Worm (Caenorhabditis elegans): Measurements from ENCODE around the gene ifp-1.

ifp-1 gene

DNA sequence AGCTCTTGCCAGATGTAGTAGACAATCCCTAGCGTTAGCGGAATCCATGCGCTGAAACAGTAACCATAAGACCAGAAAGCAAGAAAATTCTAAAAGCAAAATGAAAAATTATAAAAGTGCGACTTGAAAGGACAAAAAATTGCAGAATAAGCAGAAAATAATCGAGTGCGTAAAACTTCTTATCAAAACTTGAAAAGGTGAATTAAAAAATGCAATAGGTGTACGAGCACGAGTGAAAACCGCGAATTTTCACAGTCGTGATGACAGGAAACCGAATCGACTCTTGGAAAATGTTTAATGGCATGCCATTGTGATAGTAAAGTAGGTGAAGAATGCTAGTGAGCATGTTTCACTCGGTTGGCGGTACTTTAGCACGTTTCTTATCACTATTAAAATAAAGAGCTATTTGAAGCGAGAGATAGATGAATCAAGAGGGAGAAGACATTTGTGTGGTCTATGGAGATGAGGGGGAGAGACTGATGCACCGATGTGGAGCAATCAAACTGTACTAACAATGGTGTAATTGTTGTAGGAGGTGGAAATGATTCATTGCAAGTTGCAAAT, at the start of gene ifp-1:
Gene ifp-1, minus strand, starts transcription at position 51 of the 564 bp plus-strand sequence.
- TF ChIP-seq unc-39 (tag; optimal IDR thresholded peaks at IDR 0.05) (no peak), nfya-1 (tag; optimal IDR thresholded peaks at IDR 0.05; ENCODE audit: insufficient read depth) (no peak), zag-1 (tag; optimal IDR thresholded peaks at IDR 0.05) (no peak), pqm-1 (tag; optimal IDR thresholded peaks at IDR 0.05) (peak; percentile 63), elt-2 (tag; optimal IDR thresholded peaks at IDR 0.05) (peak; percentile 95), skn-1 (tag; optimal IDR thresholded peaks at IDR 0.05) (no peak), pha-4 (tag; optimal IDR thresholded peaks at IDR 0.05) (peak; percentile 14)

ce11 chrX:9719070-9719469, 39.1 kb upstream of the ifp-1 start:
- no peak for TF ChIP-seq mml-1 (tag; optimal IDR thresholded peaks at IDR 0.05)
- no peak for TF ChIP-seq R02D3.7 (tag; optimal IDR thresholded peaks at IDR 0.05)
- no peak for TF ChIP-seq unc-39 (tag; optimal IDR thresholded peaks at IDR 0.05)
- no peak for TF ChIP-seq nhr-12 (tag; optimal IDR thresholded peaks at IDR 0.05)
- no peak for TF ChIP-seq zag-1 (tag; optimal IDR thresholded peaks at IDR 0.05)
- TF ChIP-seq ztf-11 (tag; optimal IDR thresholded peaks at IDR 0.05): no peak
- no peak for TF ChIP-seq lin-15B (tag; optimal IDR thresholded peaks at IDR 0.05)
- TF ChIP-seq aly-2 (tag; optimal IDR thresholded peaks at IDR 0.05): no peak
- no peak for TF ChIP-seq nhr-11 (tag; optimal IDR thresholded peaks at IDR 0.05)

DNA sequence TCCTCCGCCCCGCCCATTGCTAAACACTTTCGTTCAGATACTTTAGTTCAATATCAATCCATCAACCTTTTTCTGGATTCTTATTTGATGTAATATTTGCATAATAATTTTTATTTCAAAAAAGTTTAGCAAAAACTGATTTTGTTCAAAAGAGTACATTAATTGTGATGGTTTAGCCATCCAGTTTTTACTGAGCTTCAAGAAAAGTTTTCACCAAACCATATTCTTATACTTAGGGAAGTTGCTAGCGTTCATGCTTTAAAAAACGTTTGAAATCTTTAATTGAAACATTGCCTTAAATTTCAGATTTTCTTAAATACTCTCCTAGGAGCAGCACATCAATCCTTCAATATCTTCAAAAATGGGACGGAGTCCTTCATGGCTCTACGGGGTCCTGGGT, 37.3 kb upstream of the ifp-1 start, which contains the start of gene him-4:
Gene him-4, plus strand, starts transcription at position 301 of the 400 bp plus-strand sequence.
- TF ChIP-seq egl-27 (tag; optimal IDR thresholded peaks at IDR 0.05) (no peak), fkh-2 (tag; optimal IDR thresholded peaks at IDR 0.05) (no peak), sea-2 (GFP tag; optimal IDR thresholded peaks at IDR 0.05) (no peak), lin-39 (tag; optimal IDR thresholded peaks at IDR 0.05) (no peak), nhr-12 (tag; optimal IDR thresholded peaks at IDR 0.05) (no peak), aly-2 (tag; optimal IDR thresholded peaks at IDR 0.05) (no peak)

ce11 chrX:9713613-9714012, 33.6 kb upstream of the ifp-1 start, which contains the start of gene F15G9.2:
Gene F15G9.2 (minus strand): TSS chrX:9713713.
- TF ChIP-seq nhr-77 (tag; optimal IDR thresholded peaks at IDR 0.05) (no peak), elt-3 (tag; optimal IDR thresholded peaks at IDR 0.05) (no peak), ceh-16 (tag; optimal IDR thresholded peaks at IDR 0.05) (no peak), pqm-1 (tag; optimal IDR thresholded peaks at IDR 0.05) (no peak), nhr-12 (tag; optimal IDR thresholded peaks at IDR 0.05) (no peak), ama-1 (optimal IDR thresholded peaks at IDR 0.05) (no peak), tbx-2 (tag; optimal IDR thresholded peaks at IDR 0.05) (no peak), jun-1 (tag; optimal IDR thresholded peaks at IDR 0.05) (no peak)

DNA sequence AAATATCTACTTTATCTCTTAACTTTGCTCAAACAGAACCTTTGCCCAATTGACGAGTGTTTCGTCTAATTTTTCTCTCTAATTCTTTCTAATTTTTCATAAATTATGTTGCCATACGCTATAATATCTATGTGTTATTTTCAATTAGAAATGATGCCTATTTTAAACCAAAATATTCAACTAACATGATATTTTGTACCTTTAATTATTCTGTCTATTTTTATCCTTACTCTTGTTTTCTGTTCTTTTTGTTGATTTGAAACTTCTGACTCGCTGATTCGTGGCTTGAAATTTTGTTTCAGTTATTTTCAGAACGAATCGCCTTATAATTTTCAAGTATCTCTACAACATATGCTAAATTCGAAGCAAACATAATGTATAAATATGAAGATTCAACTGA, 29.5 kb upstream of the ifp-1 start, which contains the start of gene F15G9.6:
Gene F15G9.6, plus strand, starts transcription at position 301 of the 400 bp plus-strand sequence.
- TF ChIP-seq lin-15B (tag; optimal IDR thresholded peaks at IDR 0.05) (no peak), elt-1 (tag; optimal IDR thresholded peaks at IDR 0.05) (no peak), ceh-16 (tag; optimal IDR thresholded peaks at IDR 0.05) (no peak), pqm-1 (tag; optimal IDR thresholded peaks at IDR 0.05) (no peak), ceh-28 (tag; optimal IDR thresholded peaks at IDR 0.05) (no peak), pha-4 (tag; optimal IDR thresholded peaks at IDR 0.05) (no peak), elt-2 (tag; optimal IDR thresholded peaks at IDR 0.05) (no peak), nhr-67 (tag; optimal IDR thresholded peaks at IDR 0.05) (no peak), nhr-28 (tag; optimal IDR thresholded peaks at IDR 0.05) (no peak), egl-5 (tag; optimal IDR thresholded peaks at IDR 0.05) (no peak), aly-2 (tag; optimal IDR thresholded peaks at IDR 0.05) (no peak), mdl-1 (tag; optimal IDR thresholded peaks at IDR 0.05) (no peak), nfya-1 (tag; optimal IDR thresholded peaks at IDR 0.05; ENCODE audit: insufficient read depth) (no peak), jun-1 (tag; optimal IDR thresholded peaks at IDR 0.05) (no peak), hmg-11 (tag; optimal IDR thresholded peaks at IDR 0.05) (no peak), lsy-12 (tag; optimal IDR thresholded peaks at IDR 0.05) (no peak), ZK546.5 (tag; optimal IDR thresholded peaks at IDR 0.05) (no peak), ama-1 (optimal IDR thresholded peaks at IDR 0.05) (no peak)

ce11 chrX:9706084-9706483, 26.1 kb upstream of the ifp-1 start, which contains the start of gene F15G9.1:
Gene F15G9.1 (plus strand): TSS chrX:9706384.
- TF ChIP-seq ztf-4 (tag; optimal IDR thresholded peaks at IDR 0.05) (no peak), fkh-2 (tag; optimal IDR thresholded peaks at IDR 0.05) (no peak), nhr-12 (tag; optimal IDR thresholded peaks at IDR 0.05) (no peak), jun-1 (tag; optimal IDR thresholded peaks at IDR 0.05) (no peak), R02D3.7 (tag; optimal IDR thresholded peaks at IDR 0.05) (no peak), elt-2 (tag; optimal IDR thresholded peaks at IDR 0.05) (no peak), tbx-2 (tag; optimal IDR thresholded peaks at IDR 0.05) (no peak), elt-3 (tag; optimal IDR thresholded peaks at IDR 0.05) (no peak), ztf-11 (tag; optimal IDR thresholded peaks at IDR 0.05) (no peak), ceh-9 (tag; optimal IDR thresholded peaks at IDR 0.05) (no peak), ama-1 (optimal IDR thresholded peaks at IDR 0.05) (no peak), nhr-67 (tag; optimal IDR thresholded peaks at IDR 0.05) (no peak), zag-1 (tag; optimal IDR thresholded peaks at IDR 0.05) (no peak), nhr-237 (tag; optimal IDR thresholded peaks at IDR 0.05) (no peak), egl-5 (tag; optimal IDR thresholded peaks at IDR 0.05) (no peak), lin-15B (tag; optimal IDR thresholded peaks at IDR 0.05) (no peak), ceh-28 (tag; optimal IDR thresholded peaks at IDR 0.05) (no peak), fos-1 (tag; optimal IDR thresholded peaks at IDR 0.05) (no peak)
